Worm (Caenorhabditis elegans): ENCODE results near the gene fbxc-28.
"Not testable (repeated sequence)": the region's sequence is repeated elsewhere in the genome, so short reads cannot be mapped to it uniquely, and the experiment has no call there.

Gene fbxc-28

ce11 chrII:954626-955025 lies 31.0 kb downstream of the fbxc-28 start, which contains the start of gene fbxc-7:
Gene fbxc-7, plus strand, starts transcription at chrII:954926.
- not testable (repeated sequence) for TF ChIP-seq ceh-82, zag-1, nhr-237 (tag; optimal IDR thresholded peaks at IDR 0.05)

- TF ChIP-seq alr-1 (tag; optimal IDR thresholded peaks at IDR 0.05) (no peak), nhr-23 (tag; optimal IDR thresholded peaks at IDR 0.05) (no peak), aly-2 (tag; optimal IDR thresholded peaks at IDR 0.05) (no peak), ceh-82 (tag; optimal IDR thresholded peaks at IDR 0.05) (no peak), lin-11 (tag; optimal IDR thresholded peaks at IDR 0.05) (no peak), mab-5 (tag; optimal IDR thresholded peaks at IDR 0.05) (no peak), gmeb-1 (tag; optimal IDR thresholded peaks at IDR 0.05) (no peak), egl-27 (tag; optimal IDR thresholded peaks at IDR 0.05) (no peak), Y55F3AM.14 (GFP tag; optimal IDR thresholded peaks at IDR 0.05) (no peak), sem-4 (tag; optimal IDR thresholded peaks at IDR 0.05) (no peak)
Observed at ce11 chrII:958618-959017, 35.0 kb downstream of the fbxc-28 start, which contains the start of gene sdz-4. Gene sdz-4, plus strand, starts transcription at chrII:958918.

- TF ChIP-seq sma-3 (GFP tag; optimal IDR thresholded peaks at IDR 0.05) (no peak), blmp-1 (tag; optimal IDR thresholded peaks at IDR 0.05; ENCODE audit: insufficient read depth) (no peak), fos-1 (tag; optimal IDR thresholded peaks at IDR 0.05) (no peak), lin-11 (tag; optimal IDR thresholded peaks at IDR 0.05) (no peak), unc-39 (tag; optimal IDR thresholded peaks at IDR 0.05) (no peak)
Observed at ce11 chrII:960218-960617, 36.6 kb downstream of the fbxc-28 start, which contains the start of the genes C32B5.18 and C32B5.7. Gene C32B5.18, plus strand, starts transcription at chrII:960518. Gene C32B5.7, plus strand, starts transcription at chrII:960528.

ce11 chrII:961961-962360 lies 38.3 kb downstream of the fbxc-28 start, which contains the start of gene C32B5.13:
Gene C32B5.13, minus strand, starts transcription at chrII:962061.
- no peak for TF ChIP-seq R02D3.7 (tag; optimal IDR thresholded peaks at IDR 0.05)
- TF ChIP-seq dmd-4 (tag; optimal IDR thresholded peaks at IDR 0.05): no peak
- TF ChIP-seq nhr-23 (tag; optimal IDR thresholded peaks at IDR 0.05): no peak
- TF ChIP-seq unc-55 (GFP tag; optimal IDR thresholded peaks at IDR 0.05): no peak
- TF ChIP-seq nhr-21 (tag; optimal IDR thresholded peaks at IDR 0.05): no peak
- no peak for TF ChIP-seq mbf-1 (tag; optimal IDR thresholded peaks at IDR 0.05)
- no peak for TF ChIP-seq zag-1 (tag; optimal IDR thresholded peaks at IDR 0.05)
- no peak for TF ChIP-seq elt-1 (tag; optimal IDR thresholded peaks at IDR 0.05)
- TF ChIP-seq nhr-129 (tag; optimal IDR thresholded peaks at IDR 0.05): no peak
- no peak for TF ChIP-seq ZK546.5 (tag; optimal IDR thresholded peaks at IDR 0.05)
- no peak for TF ChIP-seq alr-1 (tag; optimal IDR thresholded peaks at IDR 0.05)
- no peak for TF ChIP-seq skn-1 (tag; optimal IDR thresholded peaks at IDR 0.05)
- TF ChIP-seq snpc-4 (tag; optimal IDR thresholded peaks at IDR 0.05): no peak
- no peak for TF ChIP-seq nhr-6 (tag; optimal IDR thresholded peaks at IDR 0.05)

ce11 chrII:966962-967361 lies 43.3 kb downstream of the fbxc-28 start, which contains the start of gene fbxc-18:
Gene fbxc-18, minus strand, starts transcription at chrII:967062.
- not testable (repeated sequence) for TF ChIP-seq snpc-4, nhr-129, elt-3 (tag; optimal IDR thresholded peaks at IDR 0.05)

- TF ChIP-seq ztf-4, ceh-82, dmd-4 (tag; optimal IDR thresholded peaks at IDR 0.05): not testable (repeated sequence)
Observed at ce11 chrII:968106-968505, 44.5 kb downstream of the fbxc-28 start, which contains the start of gene C32B5.6. Gene C32B5.6, plus strand, starts transcription at chrII:968406.

ce11 chrII:972850-973249 lies 49.2 kb downstream of the fbxc-28 start, which contains the start of gene C32B5.15:
Gene C32B5.15, minus strand, starts transcription at chrII:972950.
- no peak for TF ChIP-seq dmd-4 (tag; optimal IDR thresholded peaks at IDR 0.05)
- no peak for TF ChIP-seq nhr-12 (tag; optimal IDR thresholded peaks at IDR 0.05)
- TF ChIP-seq unc-55 (GFP tag; optimal IDR thresholded peaks at IDR 0.05): no peak
- no peak for TF ChIP-seq ztf-11 (tag; optimal IDR thresholded peaks at IDR 0.05)
- no peak for TF ChIP-seq peb-1 (tag; optimal IDR thresholded peaks at IDR 0.05)
- TF ChIP-seq unc-39 (tag; optimal IDR thresholded peaks at IDR 0.05): no peak
- TF ChIP-seq mdl-1 (tag; optimal IDR thresholded peaks at IDR 0.05): no peak
- TF ChIP-seq zag-1 (tag; optimal IDR thresholded peaks at IDR 0.05): no peak
- TF ChIP-seq snpc-4 (tag; optimal IDR thresholded peaks at IDR 0.05): no peak
- TF ChIP-seq ceh-16 (tag; optimal IDR thresholded peaks at IDR 0.05): no peak
- TF ChIP-seq alr-1 (tag; optimal IDR thresholded peaks at IDR 0.05): no peak
- no peak for TF ChIP-seq F13H6.1 (tag; optimal IDR thresholded peaks at IDR 0.05)
- TF ChIP-seq lin-39 (tag; optimal IDR thresholded peaks at IDR 0.05): no peak
- no peak for TF ChIP-seq C34F6.9 (tag; optimal IDR thresholded peaks at IDR 0.05)
- TF ChIP-seq nhr-77 (tag; optimal IDR thresholded peaks at IDR 0.05): no peak
- TF ChIP-seq mbf-1 (tag; optimal IDR thresholded peaks at IDR 0.05): no peak
